Comparison of ENCODE assay signal across 2 worm cellular contexts in the genomic region with DNA sequence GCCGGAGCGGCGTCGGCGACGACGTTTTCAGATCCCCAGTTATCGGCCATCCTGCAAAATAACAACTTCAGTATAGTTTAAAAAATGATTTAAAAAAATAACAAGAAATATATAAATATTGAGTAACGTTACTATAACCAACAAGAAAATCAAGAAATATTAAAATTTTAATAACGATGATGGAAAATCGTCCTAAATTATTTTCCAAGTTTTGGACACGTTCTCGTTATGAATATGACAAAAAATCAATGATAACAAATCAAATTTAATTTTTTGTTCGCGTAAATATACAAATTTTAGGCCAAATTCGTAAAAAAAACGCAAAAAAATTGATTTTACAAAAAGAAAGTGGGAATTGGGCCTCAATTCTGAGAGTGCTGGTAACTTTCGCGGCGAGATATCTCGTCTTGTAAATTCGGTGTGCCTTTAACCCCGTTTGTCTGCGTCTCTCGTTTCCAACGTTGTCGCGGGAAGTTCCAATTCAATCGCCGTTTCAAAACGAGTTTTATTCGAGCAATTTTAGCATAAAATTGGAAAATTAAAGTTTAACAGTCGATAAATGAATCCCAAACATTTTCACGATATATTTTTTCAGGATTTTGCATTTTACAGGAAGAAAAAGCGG.
TF ChIP-seq lines count a peak whose summit lies in the region.

Gene rps-5 (minus strand): TSS at position 51 of the 625 bp plus-strand sequence.

TF ChIP-seq in whole organism, L1 larva, 84 proteins besides CTCF, POLR2A, EP300 and RAD21 (continued from another document):
- TF ChIP-seq unc-130 (tag; optimal IDR thresholded peaks at IDR 0.05; lab: Kevin White, UChicago) (peak; percentile 34), nhr-20 (tag; optimal IDR thresholded peaks at IDR 0.05; lab: Kevin White, UChicago) (peak; percentile 59), rnt-1 (tag; optimal IDR thresholded peaks at IDR 0.05; lab: Kevin White, UChicago) (peak; percentile 63), nhr-77 (tag; optimal IDR thresholded peaks at IDR 0.05; lab: Kevin White, UChicago) (peak; percentile 36), mdl-1 (tag; optimal IDR thresholded peaks at IDR 0.05; lab: Kevin White, UChicago) (peak in 1 of 2 experiments; percentile 50), nhr-85 (tag; lab: Kevin White, UChicago) (peak; percentile 80), lin-13 (GFP tag; optimal IDR thresholded peaks at IDR 0.05; lab: Kevin White, UChicago) (peak; percentile 3), tbx-2 (tag; optimal IDR thresholded peaks at IDR 0.05; lab: Kevin White, UChicago) (peak; percentile 59), elt-3 (tag; optimal IDR thresholded peaks at IDR 0.05; lab: Kevin White, UChicago) (peak in 1 of 6 experiments; percentile 11), fos-1 (tag; optimal IDR thresholded peaks at IDR 0.05; lab: Kevin White, UChicago) (peak; percentile 52), mef-2 (tag; optimal IDR thresholded peaks at IDR 0.05; lab: Kevin White, UChicago) (no peak), C16A3.4 (tag; optimal IDR thresholded peaks at IDR 0.05; lab: Kevin White, UChicago) (peak; percentile 68), jun-1 (tag; optimal IDR thresholded peaks at IDR 0.05; lab: Kevin White, UChicago) (peak; percentile 43), lin-39 (tag; optimal IDR thresholded peaks at IDR 0.05; lab: Kevin White, UChicago) (no peak), unc-98 (GFP tag; IDR thresholded peaks at IDR 0.05; lab: Robert Waterston, UW) (no peak), sox-4 (tag; optimal IDR thresholded peaks at IDR 0.05; lab: Kevin White, UChicago) (no peak), ama-1 (optimal IDR thresholded peaks at IDR 0.05; lab: Kevin White, UChicago) (no peak), irx-1 (tag; optimal IDR thresholded peaks at IDR 0.05; lab: Kevin White, UChicago) (peak; percentile 20), elt-2 (tag; optimal IDR thresholded peaks at IDR 0.05; lab: Kevin White, UChicago) (peak; percentile 12)
TF ChIP-seq in whole organism, L1 larva: peak in this region for 37.

TF ChIP-seq in whole organism, L2 larva, 48 proteins besides CTCF, POLR2A, EP300 and RAD21 (continued from another document):
- TF ChIP-seq F13H6.1 (tag; optimal IDR thresholded peaks at IDR 0.05; lab: Kevin White, UChicago) (peak; percentile 20), lin-39 (tag; optimal IDR thresholded peaks at IDR 0.05; lab: Kevin White, UChicago) (no peak), nhr-21 (tag; optimal IDR thresholded peaks at IDR 0.05; lab: Kevin White, UChicago) (peak; percentile 33), crh-2 (tag; optimal IDR thresholded peaks at IDR 0.05; lab: Kevin White, UChicago) (peak; percentile 65), sem-4 (tag; optimal IDR thresholded peaks at IDR 0.05; lab: Kevin White, UChicago) (peak; percentile 29), lsy-2 (tag; optimal IDR thresholded peaks at IDR 0.05; lab: Kevin White, UChicago) (peak; percentile 50 to 89), nhr-6 (tag; optimal IDR thresholded peaks at IDR 0.05; lab: Kevin White, UChicago) (no peak), aly-2 (tag; optimal IDR thresholded peaks at IDR 0.05; lab: Kevin White, UChicago) (no peak), snpc-4 (tag; optimal IDR thresholded peaks at IDR 0.05; lab: Kevin White, UChicago) (peak; percentile 49), mbf-1 (tag; optimal IDR thresholded peaks at IDR 0.05; lab: Kevin White, UChicago) (no peak), lin-13 (GFP tag; optimal IDR thresholded peaks at IDR 0.05; lab: Kevin White, UChicago) (peak; percentile 61), blmp-1 (tag; optimal IDR thresholded peaks at IDR 0.05; lab: Kevin White, UChicago; ENCODE audit: insufficient read depth) (no peak), nhr-11 (tag; optimal IDR thresholded peaks at IDR 0.05; lab: Kevin White, UChicago) (no peak), ama-1 (optimal IDR thresholded peaks at IDR 0.05; lab: Kevin White, UChicago) (peak; percentile 18)
